Worm (Caenorhabditis elegans) whole organism, young adult: ENCODE data around the gene R04F11.3.

ENCODE experiments used
- B0019.2 ChIP-seq: fragments of 200-800 bp; sonication (Bioruptor generic); conservative IDR thresholded peaks from 2 replicates; pipeline ENCODE4 v1.3.6; 2022; ENCODE audit warnings: missing genetic modification reagents, missing genetic modification characterization, missing compliant biosample characterization
- C17E4.6 ChIP-seq: fragments of 200-800 bp; sonication (Bioruptor generic); IDR thresholded peaks from 2 replicates; pipeline ENCODE4 v1.3.6; 2022; ENCODE audit warnings: missing genetic modification reagents, missing genetic modification characterization, missing compliant biosample characterization
- F10E7.11 ChIP-seq: sonication (generic microtip); optimal IDR thresholded peaks from 2 replicates; lab custom pipeline; 2017; ENCODE audit warnings: mild to moderate bottlenecking, missing genetic modification characterization, moderate library complexity, missing compliant biosample characterization
- F22D6.2 ChIP-seq: sonication (generic microtip); optimal IDR thresholded peaks from 2 replicates; lab custom pipeline; 2016; ENCODE audit warnings: mild to moderate bottlenecking, missing genetic modification characterization, missing compliant biosample characterization
- F23B12.7 ChIP-seq: sonication (generic microtip); optimal IDR thresholded peaks from 2 replicates; lab custom pipeline; 2017; ENCODE audit warnings: missing genetic modification characterization, mild to moderate bottlenecking, missing compliant biosample characterization, antibody characterized with exemption, moderate library complexity; ENCODE audit not compliant: insufficient read depth
- F33H1.4 ChIP-seq: fragments of 200-800 bp; sonication (Bioruptor generic); IDR thresholded peaks from 2 replicates; pipeline ENCODE4 v1.3.6; 2022; ENCODE audit warnings: missing genetic modification reagents, missing genetic modification characterization, missing compliant biosample characterization
- F39B2.1 ChIP-seq: fragments of 200-800 bp; sonication (Bioruptor generic); IDR thresholded peaks from 2 replicates; pipeline ENCODE4 v1.3.6; 2022; ENCODE audit warnings: missing genetic modification reagents, missing genetic modification characterization, missing compliant biosample characterization
- F49E8.2 ChIP-seq: sonication (generic microtip); optimal IDR thresholded peaks from 3 replicates; lab custom pipeline; 2017; ENCODE audit warnings: missing genetic modification characterization, mild to moderate bottlenecking, missing compliant biosample characterization, antibody characterized with exemption, moderate library complexity; ENCODE audit not compliant: insufficient read depth
- F57A8.1 ChIP-seq: fragments of 200-800 bp; sonication (Bioruptor generic); optimal IDR thresholded peaks from 2 replicates; lab custom pipeline; 2018; ENCODE audit warnings: mild to moderate bottlenecking, missing genetic modification characterization, moderate library complexity, missing compliant biosample characterization
- Y53G8AR.9 ChIP-seq: fragments of 200-800 bp; sonication (Bioruptor generic); conservative IDR thresholded peaks from 2 replicates; pipeline ENCODE4 v1.3.6; 2022; ENCODE audit warnings: missing genetic modification reagents, missing genetic modification characterization, missing compliant biosample characterization
- ZK185.1 ChIP-seq: sonication (generic microtip); optimal IDR thresholded peaks from 2 replicates; lab custom pipeline; 2016; ENCODE audit warnings: mild to moderate bottlenecking, missing genetic modification characterization, missing compliant biosample characterization; ENCODE audit not compliant: poor library complexity, severe bottlenecking
- akir-1 ChIP-seq: fragments of 200-800 bp; sonication (Bioruptor generic); optimal IDR thresholded peaks from 2 replicates; lab custom pipeline; 2018; ENCODE audit warnings: mild to moderate bottlenecking, missing genetic modification characterization, moderate library complexity, missing compliant biosample characterization
- athp-1 ChIP-seq: sonication (generic microtip); optimal IDR thresholded peaks from 2 replicates; lab custom pipeline; 2017; ENCODE audit warnings: mild to moderate bottlenecking, missing genetic modification characterization, missing compliant biosample characterization
- bed-1 ChIP-seq: fragments of 200-800 bp; sonication (Bioruptor generic); IDR thresholded peaks from 2 replicates; pipeline ENCODE4 v1.3.6; 2022; ENCODE audit warnings: missing genetic modification reagents, missing genetic modification characterization, missing compliant biosample characterization
- ceh-40 ChIP-seq: fragments of 200-800 bp; sonication (Bioruptor generic); IDR thresholded peaks from 2 replicates; pipeline ENCODE4 v1.3.6; 2022; ENCODE audit warnings: missing genetic modification characterization, missing compliant biosample characterization
- ceh-91 ChIP-seq: fragments of 200-800 bp; sonication (Bioruptor generic); IDR thresholded peaks from 2 replicates; pipeline ENCODE4 v1.3.6; 2022; ENCODE audit warnings: missing genetic modification reagents, missing genetic modification characterization, missing compliant biosample characterization
- egl-18 ChIP-seq: fragments of 200-800 bp; sonication (Bioruptor generic); IDR thresholded peaks from 2 replicates; pipeline ENCODE4 v1.3.6; 2022; ENCODE audit warnings: missing genetic modification reagents, missing genetic modification characterization, missing compliant biosample characterization
- egrh-3 ChIP-seq: fragments of 200-800 bp; sonication (Bioruptor generic); IDR thresholded peaks from 2 replicates; pipeline ENCODE4 v1.3.6; 2022; ENCODE audit warnings: missing genetic modification reagents, missing genetic modification characterization, missing compliant biosample characterization
- ekl-4 ChIP-seq: fragments of 200-800 bp; sonication (Bioruptor generic); IDR thresholded peaks from 2 replicates; pipeline ENCODE4 v1.3.6; 2022; ENCODE audit warnings: missing genetic modification reagents, missing genetic modification characterization, missing compliant biosample characterization
- hrde-1 ChIP-seq: sonication (generic microtip); optimal IDR thresholded peaks from 2 replicates; lab custom pipeline; 2016; ENCODE audit warnings: missing genetic modification characterization, mild to moderate bottlenecking, missing compliant biosample characterization, moderate library complexity, missing genotype, missing genetic modification reagents, borderline replicate concordance
- lag-1 ChIP-seq: fragments of 200-800 bp; sonication (Bioruptor generic); IDR thresholded peaks from 2 replicates; pipeline ENCODE4 v1.3.6; 2022; ENCODE audit warnings: missing genetic modification reagents, missing genetic modification characterization, missing compliant biosample characterization
- let-526 ChIP-seq: fragments of 200-800 bp; sonication (Bioruptor generic); IDR thresholded peaks from 2 replicates; pipeline ENCODE4 v1.3.6; 2022; ENCODE audit warnings: missing genetic modification reagents, missing genetic modification characterization, missing compliant biosample characterization
- lin-26 ChIP-seq: fragments of 200-800 bp; sonication (Bioruptor generic); IDR thresholded peaks from 2 replicates; pipeline ENCODE4 v1.3.6; 2022; ENCODE audit warnings: missing genetic modification reagents, missing genetic modification characterization, missing compliant biosample characterization
- lin-35 ChIP-seq, 3 experiments: fragments of 150-350 bp in 2 of 3; sonication (generic microtip) in 1 of 3; optimal IDR thresholded peaks; 2 replicates each; lab custom pipeline; 2014 to 2018; ENCODE audit warnings: missing biosample characterization in 3 of 3, missing genetic modification characterization in 3 of 3, missing genetic modification reagents in 3 of 3
- lir-1 ChIP-seq: fragments of 200-800 bp; sonication (Bioruptor generic); conservative IDR thresholded peaks from 2 replicates; pipeline ENCODE4 v1.3.6; 2022; ENCODE audit warnings: missing genetic modification reagents, missing genetic modification characterization, missing compliant biosample characterization
- lsl-1 ChIP-seq: fragments of 200-800 bp; sonication (Bioruptor generic); optimal IDR thresholded peaks from 2 replicates; lab custom pipeline; 2018; ENCODE audit warnings: mild to moderate bottlenecking, missing genetic modification characterization, moderate library complexity, missing compliant biosample characterization
- madf-3 ChIP-seq: fragments of 200-800 bp; sonication (Bioruptor generic); IDR thresholded peaks from 2 replicates; pipeline ENCODE4 v1.3.6; 2022; ENCODE audit warnings: missing genetic modification reagents, missing genetic modification characterization, missing compliant biosample characterization
- nfya-1 ChIP-seq: sonication (generic microtip); optimal IDR thresholded peaks from 2 replicates; lab custom pipeline; 2017; ENCODE audit warnings: antibody characterized with exemption, missing compliant biosample characterization, missing genetic modification characterization, borderline replicate concordance; ENCODE audit not compliant: insufficient read depth
- nfya-2 ChIP-seq: fragments of 200-800 bp; sonication (Bioruptor generic); IDR thresholded peaks from 2 replicates; pipeline ENCODE4 v1.3.6; 2022; ENCODE audit warnings: missing genetic modification reagents, missing genetic modification characterization, missing compliant biosample characterization
- nhr-80 ChIP-seq: sonication (generic microtip); optimal IDR thresholded peaks from 2 replicates; lab custom pipeline; 2016; ENCODE audit warnings: missing genetic modification characterization, missing compliant biosample characterization
- pbrm-1 ChIP-seq: fragments of 200-800 bp; sonication (Bioruptor generic); IDR thresholded peaks from 2 replicates; pipeline ENCODE4 v1.3.6; 2022; ENCODE audit warnings: missing genetic modification reagents, missing genetic modification characterization, missing compliant biosample characterization
- rcor-1 ChIP-seq: fragments of 200-800 bp; sonication (Bioruptor generic); IDR thresholded peaks from 2 replicates; pipeline ENCODE4 v1.3.6; 2022; ENCODE audit warnings: missing genetic modification reagents, missing genetic modification characterization, missing compliant biosample characterization
- rec-8 ChIP-seq, 2 experiments: sonication (generic microtip); optimal IDR thresholded peaks; 2 replicates each; lab custom pipeline; 2016; ENCODE audit warnings: mild to moderate bottlenecking in 2 of 2, missing genetic modification characterization in 2 of 2, missing genetic modification reagents in 2 of 2, missing genotype in 2 of 2, missing biosample characterization in 1 of 2, missing compliant biosample characterization in 1 of 2, moderate library complexity in 1 of 2
- sea-2 ChIP-seq: fragments of 200-800 bp; sonication (Bioruptor generic); IDR thresholded peaks from 2 replicates; pipeline ENCODE4 v1.3.6; 2022; ENCODE audit warnings: missing genetic modification characterization, missing compliant biosample characterization
- snpc-3.4 ChIP-seq: sonication (generic microtip); optimal IDR thresholded peaks from 2 replicates; lab custom pipeline; 2017; ENCODE audit warnings: missing genetic modification characterization, mild to moderate bottlenecking, missing compliant biosample characterization, antibody characterized with exemption, moderate library complexity, missing genotype, missing genetic modification reagents
- snpc-4 ChIP-seq, 5 experiments: fragments of 150-350 bp in 1 of 5; sonication (generic microtip) in 4 of 5; optimal IDR thresholded peaks; 2 replicates each; lab custom pipeline; 2014 to 2018; ENCODE audit warnings: missing genetic modification characterization in 5 of 5, missing biosample characterization in 3 of 5, antibody characterized with exemption in 2 of 5, mild to moderate bottlenecking in 2 of 5, missing compliant biosample characterization in 2 of 5, missing genotype in 2 of 5, moderate library complexity in 2 of 5, missing genetic modification reagents in 1 of 5
- somi-1 ChIP-seq: fragments of 200-800 bp; sonication (Bioruptor generic); optimal IDR thresholded peaks from 2 replicates; lab custom pipeline; 2018; ENCODE audit warnings: mild to moderate bottlenecking, missing genetic modification characterization, missing compliant biosample characterization
- sptf-2 ChIP-seq: fragments of 200-800 bp; sonication (Bioruptor generic); optimal IDR thresholded peaks from 2 replicates; lab custom pipeline; 2018; ENCODE audit warnings: mild to moderate bottlenecking, missing genetic modification characterization, missing compliant biosample characterization
- tlf-1 ChIP-seq: fragments of 200-800 bp; sonication (Bioruptor generic); optimal IDR thresholded peaks from 2 replicates; lab custom pipeline; 2018; ENCODE audit warnings: mild to moderate bottlenecking, missing genetic modification characterization, missing compliant biosample characterization
- unc-130 ChIP-seq: sonication (generic microtip); optimal IDR thresholded peaks from 2 replicates; lab custom pipeline; 2016; ENCODE audit warnings: missing genetic modification reagents, missing genetic modification characterization, missing compliant biosample characterization
- unc-62 ChIP-seq: fragments of 150-350 bp; optimal IDR thresholded peaks from 2 replicates; lab custom pipeline; 2014; ENCODE audit warnings: missing biosample characterization, missing genetic modification reagents, missing genetic modification characterization
- zim-3 ChIP-seq: sonication (generic microtip); optimal IDR thresholded peaks from 2 replicates; lab custom pipeline; 2017; ENCODE audit warnings: mild to moderate bottlenecking, missing genetic modification characterization, moderate library complexity, missing compliant biosample characterization
- ztf-18 ChIP-seq: sonication (generic microtip); optimal IDR thresholded peaks from 2 replicates; lab custom pipeline; 2016; ENCODE audit warnings: missing genotype, mild to moderate bottlenecking, missing genetic modification characterization, missing compliant biosample characterization
- ztf-26 ChIP-seq: sonication (generic microtip); optimal IDR thresholded peaks from 2 replicates; lab custom pipeline; 2017; ENCODE audit warnings: missing genetic modification characterization, missing compliant biosample characterization

Gene R04F11.3

DNA sequence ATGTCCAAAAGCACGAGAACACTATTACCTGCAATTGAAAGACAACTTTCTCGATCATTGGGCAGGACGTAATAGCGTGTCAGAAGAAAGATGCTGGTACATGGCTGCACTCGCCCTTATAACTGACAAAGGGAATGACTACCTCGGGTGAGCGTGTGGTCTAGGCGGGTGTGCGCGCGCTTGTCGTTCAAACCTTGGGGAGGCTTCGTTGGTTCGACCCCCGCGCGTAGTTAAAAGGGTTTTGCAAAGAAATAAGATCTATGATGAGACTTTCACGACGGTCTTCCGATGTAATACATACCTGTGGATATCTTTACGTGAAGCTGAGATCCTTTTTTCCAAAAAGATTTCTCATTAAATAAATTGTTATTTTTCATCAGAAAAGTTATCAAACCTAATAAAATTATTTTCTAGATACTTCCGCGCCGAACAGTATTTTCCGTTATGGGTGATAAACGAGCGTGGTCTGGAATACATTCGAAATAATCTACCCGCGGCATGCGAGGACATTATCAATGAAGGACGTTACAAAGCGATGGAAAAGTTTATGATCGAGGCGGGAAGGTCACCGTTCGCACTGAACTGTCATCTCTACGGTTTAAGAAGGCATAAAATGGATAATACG is 13.4 kb downstream of the R04F11.3 start (continued):
- TF ChIP-seq nfya-2 (GFP tag; lab: Robert Waterston, UW) (peak; percentile 97), F33H1.4 (peak; percentile 74), F23B12.7 (tag; lab: Kevin White, UChicago) (peak; percentile 95), akir-1 (GFP tag; lab: Kevin White, UChicago) (peak; percentile 89), snpc-3.4 (tag; lab: Kevin White, UChicago) (peak; percentile 91)

DNA sequence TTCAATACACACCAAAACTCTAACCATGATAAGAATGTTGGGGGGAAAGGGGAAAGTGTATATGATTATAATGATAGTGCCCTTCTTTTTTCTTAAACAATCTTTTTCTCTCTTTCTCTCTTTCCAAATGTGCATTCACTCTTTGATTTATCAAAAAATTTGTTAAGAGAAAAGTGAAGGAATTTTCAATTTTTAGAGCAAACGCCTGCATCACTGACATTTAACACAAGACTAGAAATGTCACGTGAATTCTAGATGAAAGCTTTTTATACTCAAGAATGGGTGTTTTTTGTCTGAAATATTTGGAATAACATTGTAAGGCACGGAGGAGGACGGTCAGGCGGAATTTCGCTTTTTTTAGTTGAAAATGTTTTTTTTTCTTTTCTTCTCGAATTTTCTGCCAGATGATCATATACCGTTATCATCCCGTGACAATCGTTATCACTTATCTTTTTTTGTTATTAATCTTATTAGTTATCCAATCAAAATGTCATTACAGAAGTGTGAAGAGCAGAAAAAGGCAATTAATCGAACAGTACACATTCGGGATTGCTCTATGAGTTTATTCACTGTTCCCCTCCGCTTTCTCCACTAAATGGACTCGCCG is 14.9 kb downstream of the R04F11.3 start, which contains the start of the genes frm-7 and F55C5.17:
Gene frm-7, plus strand, starts transcription at position 500 of the 607 bp plus-strand sequence.
Gene F55C5.17, plus strand, starts transcription at position 557 of the 607 bp plus-strand sequence.
- TF ChIP-seq somi-1 (GFP tag; lab: Kevin White, UChicago): no peak
- no peak for TF ChIP-seq lin-26 (GFP tag; lab: Robert Waterston, UW)
- no peak for TF ChIP-seq ceh-40
- peak; percentile 64 for TF ChIP-seq ztf-26 (tag; lab: Kevin White, UChicago)
- TF ChIP-seq let-526 (GFP tag; lab: Robert Waterston, UW): no peak
- no peak for TF ChIP-seq unc-62
- TF ChIP-seq sea-2 (GFP tag; lab: Robert Waterston, UW): no peak
- TF ChIP-seq hrde-1: no peak
- TF ChIP-seq egrh-3 (GFP tag; lab: Robert Waterston, UW): no peak
- no peak for TF ChIP-seq unc-130 (GFP tag; lab: Kevin White, UChicago)
- TF ChIP-seq pbrm-1 (GFP tag; lab: Robert Waterston, UW): no peak
- no peak for TF ChIP-seq F23B12.7 (tag; lab: Kevin White, UChicago)
- TF ChIP-seq B0019.2 (GFP tag; lab: Robert Waterston, UW): no peak
- TF ChIP-seq C17E4.6 (GFP tag; lab: Robert Waterston, UW): no peak
- TF ChIP-seq tlf-1 (GFP tag; lab: Kevin White, UChicago): peak; percentile 20
- TF ChIP-seq snpc-4 (GFP tag; optimal IDR thresholded peaks at IDR 0.05; lab: Kevin White, UChicago): no peak
- TF ChIP-seq snpc-4 (tag; optimal IDR thresholded peaks at IDR 0.05; lab: Kevin White, UChicago): peak in 2 of 4 experiments; percentile 6 to 15
- TF ChIP-seq lag-1 (GFP tag; lab: Robert Waterston, UW): no peak
- peak; percentile 33 for TF ChIP-seq ZK185.1 (tag; lab: Kevin White, UChicago)
- no peak for TF ChIP-seq zim-3 (tag; lab: Kevin White, UChicago)
- no peak for TF ChIP-seq egl-18 (GFP tag; lab: Robert Waterston, UW)
- no peak for TF ChIP-seq F49E8.2
- no peak for TF ChIP-seq ceh-91
- no peak for TF ChIP-seq F57A8.1 (GFP tag; lab: Kevin White, UChicago)
- TF ChIP-seq nfya-2 (GFP tag; lab: Robert Waterston, UW): no peak
- no peak for TF ChIP-seq athp-1
- no peak for TF ChIP-seq ekl-4 (GFP tag; lab: Robert Waterston, UW)
- TF ChIP-seq sptf-2 (GFP tag; lab: Kevin White, UChicago): no peak
- no peak for TF ChIP-seq rec-8 (tag; optimal IDR thresholded peaks at IDR 0.05; lab: Kevin White, UChicago)
- no peak for TF ChIP-seq F10E7.11 (tag; lab: Kevin White, UChicago)
- TF ChIP-seq F39B2.1 (GFP tag; lab: Robert Waterston, UW): no peak
- no peak for TF ChIP-seq F22D6.2
- TF ChIP-seq lsl-1 (GFP tag; lab: Kevin White, UChicago): no peak
- no peak for TF ChIP-seq rcor-1 (GFP tag; lab: Robert Waterston, UW)
- TF ChIP-seq ztf-18 (tag; lab: Kevin White, UChicago): no peak
- no peak for TF ChIP-seq bed-1 (GFP tag; lab: Robert Waterston, UW)
- peak; percentile 58 for TF ChIP-seq nhr-80 (tag; lab: Kevin White, UChicago)
- TF ChIP-seq lir-1 (GFP tag; lab: Robert Waterston, UW): no peak
- TF ChIP-seq madf-3 (GFP tag; lab: Robert Waterston, UW): no peak
- no peak for TF ChIP-seq nfya-1 (tag; lab: Kevin White, UChicago)
- no peak for TF ChIP-seq lin-35 (GFP tag; optimal IDR thresholded peaks at IDR 0.05; lab: Kevin White, UChicago)
- TF ChIP-seq Y53G8AR.9 (GFP tag; lab: Robert Waterston, UW): no peak
